Worm (Caenorhabditis elegans): ENCODE data around the gene lipl-1.

ce11 chrV:12919705-12920104 is at the start of gene lipl-1:
- no peak for TF ChIP-seq gei-17 (GFP tag; optimal IDR thresholded peaks at IDR 0.05)
- no peak for TF ChIP-seq B0035.1 (tag; optimal IDR thresholded peaks at IDR 0.05)
- TF ChIP-seq ama-1 (optimal IDR thresholded peaks at IDR 0.05) = no peak
- no peak for TF ChIP-seq ama-1 (GFP tag; optimal IDR thresholded peaks at IDR 0.05)
- no peak for TF ChIP-seq pha-4 (tag; optimal IDR thresholded peaks at IDR 0.05)
- no peak for TF ChIP-seq unc-62 (GFP tag; optimal IDR thresholded peaks at IDR 0.05)
- no peak for TF ChIP-seq zfh-2 (GFP tag; conservative IDR thresholded peaks at IDR 0.05)
- no peak for TF ChIP-seq rec-8 (tag; optimal IDR thresholded peaks at IDR 0.05)
- no peak for TF ChIP-seq F57A8.1 (GFP tag; optimal IDR thresholded peaks at IDR 0.05)
- no peak for TF ChIP-seq snpc-4 (GFP tag; optimal IDR thresholded peaks at IDR 0.05)
- TF ChIP-seq snpc-4 (tag; optimal IDR thresholded peaks at IDR 0.05) = no peak
- no peak for TF ChIP-seq athp-1 (tag; optimal IDR thresholded peaks at IDR 0.05)
